Worm (Caenorhabditis elegans) whole organism, late embryonic: ENCODE measurements around the gene cpf-2.

Source experiments
- T23F11.4 ChIP-seq: fragments of 200-800 bp; sonication (Bioruptor generic); optimal IDR thresholded peaks from 2 replicates; lab custom pipeline; 2018; ENCODE audit warnings: mild to moderate bottlenecking, missing genetic modification characterization, missing compliant biosample characterization
- Y22D7AL.16 ChIP-seq: sonication (generic microtip); optimal IDR thresholded peaks from 2 replicates; lab custom pipeline; 2016; ENCODE audit warnings: missing genetic modification characterization, missing compliant biosample characterization
- pha-2 ChIP-seq: sonication (generic microtip); optimal IDR thresholded peaks from 2 replicates; lab custom pipeline; 2017; ENCODE audit warnings: mild to moderate bottlenecking, missing genetic modification characterization, missing compliant biosample characterization
- rnt-1 ChIP-seq: sonication (generic microtip); optimal IDR thresholded peaks from 2 replicates; lab custom pipeline; 2016; ENCODE audit warnings: missing genetic modification characterization, missing compliant biosample characterization
- syd-9 ChIP-seq: sonication (generic microtip); optimal IDR thresholded peaks from 2 replicates; lab custom pipeline; 2016; ENCODE audit warnings: mild to moderate bottlenecking, missing genetic modification characterization, moderate library complexity, missing compliant biosample characterization

DNA sequence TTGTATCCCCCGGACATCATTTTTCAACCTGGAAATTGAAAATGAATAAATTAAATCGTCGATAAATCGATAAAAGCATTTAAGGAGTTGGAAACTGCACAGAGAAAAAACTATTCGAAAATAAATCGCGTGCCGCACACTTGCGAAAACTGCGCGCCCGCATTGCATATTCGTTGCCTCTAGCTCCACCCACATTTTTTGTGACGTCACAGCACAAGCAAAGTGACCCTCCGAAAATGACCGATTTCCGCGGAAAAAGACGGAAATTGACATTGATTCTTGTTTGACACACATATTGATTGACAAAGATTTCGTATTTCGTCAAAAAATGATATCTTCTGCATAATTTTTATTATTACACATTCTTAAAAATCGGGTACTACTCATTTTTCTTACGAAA, at the start of gene cpf-2:
- TF ChIP-seq pha-2 (tag; lab: Kevin White, UChicago) (peak; percentile 32), rnt-1 (tag; lab: Kevin White, UChicago) (peak; percentile 70), T23F11.4 (GFP tag; lab: Kevin White, UChicago) (peak; percentile 55), syd-9 (tag; lab: Kevin White, UChicago) (peak; percentile 43), Y22D7AL.16 (tag; lab: Kevin White, UChicago) (no peak)
